Worm (Caenorhabditis elegans): Measurements from ENCODE around the gene F07F6.4.

The F07F6.4 gene

ce11 chrII:5379614-5380077 lies 49.7 kb downstream of the F07F6.4 start, which contains the start of gene pkc-3 (continued):
- TF ChIP-seq sptf-2 (GFP tag; optimal IDR thresholded peaks at IDR 0.05) (no peak), snpc-1.3 (tag; optimal IDR thresholded peaks at IDR 0.05; ENCODE audit: insufficient read depth) (peak; percentile 30), madf-3 (GFP tag; IDR thresholded peaks at IDR 0.05) (peak; percentile 72), ztf-6 (GFP tag; IDR thresholded peaks at IDR 0.05) (no peak), him-1 (tag; optimal IDR thresholded peaks at IDR 0.05) (no peak), nfya-1 (tag; optimal IDR thresholded peaks at IDR 0.05; ENCODE audit: borderline replicate concordance, insufficient read depth) (no peak), nfya-2 (GFP tag; IDR thresholded peaks at IDR 0.05) (no peak), rcor-1 (GFP tag; IDR thresholded peaks at IDR 0.05) (peak; percentile 39; the same call in 1 of the 2 replicates), athp-1 (tag; optimal IDR thresholded peaks at IDR 0.05) (peak; percentile 83), ceh-100 (GFP tag; IDR thresholded peaks at IDR 0.05) (peak; percentile 23; the same call in 1 of the 2 replicates), nhr-90 (tag; optimal IDR thresholded peaks at IDR 0.05) (peak; percentile 70), F39B2.1 (GFP tag; IDR thresholded peaks at IDR 0.05) (0 out of 2 replicates have a peak, but pooled peaks have one; percentile 54), F57C9.4 (tag; optimal IDR thresholded peaks at IDR 0.05) (no peak), zfh-2 (GFP tag; conservative IDR thresholded peaks at IDR 0.05) (peak; percentile 40; the same call in 1 of the 2 replicates), attf-3 (GFP tag; conservative IDR thresholded peaks at IDR 0.05) (no peak; the same call in 1 of the 2 replicates), F33H1.4 (GFP tag; IDR thresholded peaks at IDR 0.05) (peak; percentile 29; the same call in 1 of the 2 replicates), Y53G8AR.9 (GFP tag; conservative IDR thresholded peaks at IDR 0.05) (peak; percentile 86), C17E4.6 (GFP tag; IDR thresholded peaks at IDR 0.05) (no peak), ama-1 (optimal IDR thresholded peaks at IDR 0.05) (peak; percentile 79), ama-1 (GFP tag; optimal IDR thresholded peaks at IDR 0.05) (no peak), ceh-40 (GFP tag; IDR thresholded peaks at IDR 0.05) (0 out of 2 replicates have a peak, but pooled peaks have one; percentile 10), ceh-91 (GFP tag; IDR thresholded peaks at IDR 0.05) (no peak), madf-6 (GFP tag; IDR thresholded peaks at IDR 0.05) (peak; percentile 70; the same call in 1 of the 2 replicates), ztf-26 (tag; optimal IDR thresholded peaks at IDR 0.05) (peak; percentile 51), nhr-80 (tag; optimal IDR thresholded peaks at IDR 0.05) (peak; percentile 97), ceh-79 (tag; optimal IDR thresholded peaks at IDR 0.05) (no peak), B0336.3 (GFP tag; IDR thresholded peaks at IDR 0.05) (peak; percentile 92), T26A5.8 (tag; optimal IDR thresholded peaks at IDR 0.05) (no peak), egrh-3 (GFP tag; IDR thresholded peaks at IDR 0.05) (peak; percentile 35; the same call in 1 of the 2 replicates), gei-17 (GFP tag; optimal IDR thresholded peaks at IDR 0.05) (peak; percentile 10), zim-3 (tag; optimal IDR thresholded peaks at IDR 0.05) (no peak), F49E8.2 (tag; optimal IDR thresholded peaks at IDR 0.05; ENCODE audit: insufficient read depth) (peak; percentile 28), pha-4 (tag; optimal IDR thresholded peaks at IDR 0.05) (peak; percentile 54), mcd-1 (GFP tag; IDR thresholded peaks at IDR 0.05) (peak; percentile 47; the same call in 1 of the 2 replicates), cebp-1 (GFP tag; IDR thresholded peaks at IDR 0.05) (no peak), cebp-1 (tag; optimal IDR thresholded peaks at IDR 0.05) (peak; percentile 65), somi-1 (GFP tag; optimal IDR thresholded peaks at IDR 0.05) (no peak), F52B5.7 (tag; optimal IDR thresholded peaks at IDR 0.05) (peak; percentile 53), F23B12.7 (tag; optimal IDR thresholded peaks at IDR 0.05; ENCODE audit: insufficient read depth) (no peak), aptf-2 (GFP tag; conservative IDR thresholded peaks at IDR 0.05) (no peak), F37B4.10 (GFP tag; IDR thresholded peaks at IDR 0.05) (0 out of 2 replicates have a peak, but pooled peaks have one; percentile 7), F22D6.2 (tag; optimal IDR thresholded peaks at IDR 0.05) (peak; percentile 37), lin-26 (GFP tag; IDR thresholded peaks at IDR 0.05) (peak; percentile 72), hlh-12 (tag; optimal IDR thresholded peaks at IDR 0.05) (no peak), xnd-1 (tag; optimal IDR thresholded peaks at IDR 0.05) (peak; percentile 32), snpc-1.1 (tag; optimal IDR thresholded peaks at IDR 0.05; ENCODE audit: insufficient read depth) (no peak), rec-8 (tag; optimal IDR thresholded peaks at IDR 0.05) (no peak), lir-1 (GFP tag; conservative IDR thresholded peaks at IDR 0.05) (0 out of 2 replicates have a peak, but pooled peaks have one; percentile 41)
